Fruit fly (Drosophila melanogaster) whole organism, embryonic: ENCODE measurements around the gene CG32413.

Experiments
- ATbp ChIP-seq: fragments of 200-800 bp; sonication (Bioruptor generic); optimal IDR thresholded peaks from 2 replicates; lab custom pipeline; 2017; ENCODE audit warnings: missing biosample characterization, mild to moderate bottlenecking, missing genetic modification characterization, missing genetic modification reagents
- Asciz ChIP-seq: fragments of 200-800 bp; sonication (Bioruptor generic); optimal IDR thresholded peaks from 2 replicates; lab custom pipeline; 2017; ENCODE audit warnings: missing biosample characterization, mild to moderate bottlenecking, missing genetic modification characterization, missing genetic modification reagents
- Awh ChIP-seq: fragments of 200-800 bp; sonication (Bioruptor generic); IDR thresholded peaks from 2 replicates; pipeline ENCODE4, ENCODE4 v1.3.6; 2022; ENCODE audit warnings: missing biosample characterization, missing genetic modification characterization
- B-H1 ChIP-seq: fragments of 200-800 bp; sonication (Bioruptor generic); IDR thresholded peaks from 3 replicates; pipeline ENCODE4 v1.3.6; 2022; ENCODE audit warnings: missing biosample characterization, missing genetic modification characterization
- CG13296 ChIP-seq: fragments of 200-800 bp; sonication (Bioruptor generic); optimal IDR thresholded peaks from 3 replicates; lab custom pipeline; 2018; ENCODE audit warnings: missing biosample characterization, mild to moderate bottlenecking, missing genetic modification characterization
- CG13624 ChIP-seq: fragments of 200-800 bp; sonication (Bioruptor generic); optimal IDR thresholded peaks from 2 replicates; lab custom pipeline; 2016; ENCODE audit warnings: missing biosample characterization, missing genetic modification characterization
- CG1602 ChIP-seq: fragments of 200-800 bp; sonication (Bioruptor generic); optimal IDR thresholded peaks from 3 replicates; lab custom pipeline; 2016; ENCODE audit warnings: missing biosample characterization, missing genetic modification characterization
- CG17328 ChIP-seq: fragments of 200-800 bp; sonication (Bioruptor generic); IDR thresholded peaks from 2 replicates; pipeline ENCODE4 v1.3.6; 2022; ENCODE audit warnings: missing biosample characterization, missing genetic modification characterization
- CG17359 ChIP-seq: fragments of 200-800 bp; sonication (Bioruptor generic); optimal IDR thresholded peaks from 3 replicates; lab custom pipeline; 2018; ENCODE audit warnings: missing biosample characterization, mild to moderate bottlenecking, missing genetic modification characterization, moderate library complexity
- CG2678 ChIP-seq: fragments of 200-800 bp; sonication (Bioruptor generic); optimal IDR thresholded peaks from 3 replicates; lab custom pipeline; 2019; ENCODE audit warnings: missing biosample characterization, mild to moderate bottlenecking, missing genetic modification characterization, moderate library complexity
- CG30020 ChIP-seq: fragments of 200-800 bp; optimal IDR thresholded peaks from 2 replicates; lab custom pipeline; 2019; ENCODE audit warnings: missing biosample characterization, mild to moderate bottlenecking, missing genetic modification characterization, moderate library complexity
- CG31365 ChIP-seq: fragments of 200-800 bp; sonication (Bioruptor generic); optimal IDR thresholded peaks from 2 replicates; lab custom pipeline; 2018; ENCODE audit warnings: missing biosample characterization, mild to moderate bottlenecking, missing genetic modification characterization
- CG32772 ChIP-seq: fragments of 200-800 bp; sonication (Bioruptor generic); IDR thresholded peaks from 2 replicates; pipeline ENCODE4 v1.3.6; 2022; ENCODE audit warnings: missing biosample characterization, missing genetic modification characterization
- CG34422 ChIP-seq: fragments of 200-800 bp; sonication (Bioruptor generic); IDR thresholded peaks from 3 replicates; pipeline ENCODE4 v1.3.6; 2022; ENCODE audit warnings: missing biosample characterization, missing genetic modification characterization
- CG42726 ChIP-seq: fragments of 200-800 bp; sonication (Bioruptor generic); IDR thresholded peaks from 2 replicates; pipeline ENCODE4 v1.3.6; 2022; ENCODE audit warnings: missing biosample characterization, missing genetic modification characterization; ENCODE audit not compliant: partially characterized antibody
- CG6175 ChIP-seq: fragments of 200-800 bp; sonication (Bioruptor generic); IDR thresholded peaks from 3 replicates; pipeline ENCODE4 v1.3.6; 2022; ENCODE audit warnings: missing biosample characterization, missing genetic modification characterization
- CG6272 ChIP-seq: fragments of 200-800 bp; sonication (Bioruptor generic); IDR thresholded peaks from 2 replicates; pipeline ENCODE4 v1.3.6; 2022; ENCODE audit warnings: missing biosample characterization, missing genetic modification characterization
- CG6854 ChIP-seq: fragments of 200-800 bp; sonication (Bioruptor generic); optimal IDR thresholded peaks from 3 replicates; lab custom pipeline; 2017; ENCODE audit warnings: missing biosample characterization, mild to moderate bottlenecking, missing genetic modification characterization
- CG8478 ChIP-seq: fragments of >200 bp; optimal IDR thresholded peaks from 2 replicates; lab custom pipeline; 2018
- CG8765 ChIP-seq: fragments of 200-800 bp; sonication (Bioruptor generic); IDR thresholded peaks from 2 replicates; pipeline ENCODE4 v1.3.6; 2022; ENCODE audit warnings: missing biosample characterization, missing genetic modification characterization
- Gsc ChIP-seq: fragments of 200-800 bp; sonication (Bioruptor generic); IDR thresholded peaks from 2 replicates; pipeline ENCODE4 v1.3.6; 2022; ENCODE audit warnings: missing biosample characterization, missing genetic modification characterization
- HHEX ChIP-seq: fragments of 200-800 bp; sonication (Bioruptor generic); optimal IDR thresholded peaks from 3 replicates; lab custom pipeline; 2017; ENCODE audit warnings: missing biosample characterization, mild to moderate bottlenecking, missing genetic modification characterization, missing genetic modification reagents
- MBD-R2 ChIP-seq: fragments of 200-800 bp; sonication (Bioruptor generic); IDR thresholded peaks from 2 replicates; pipeline ENCODE4 v1.3.6; 2022; ENCODE audit warnings: missing biosample characterization, missing genetic modification characterization
- MTF-1 ChIP-seq: fragments of 200-800 bp; sonication (Bioruptor generic); optimal IDR thresholded peaks from 2 replicates; lab custom pipeline; 2018; ENCODE audit warnings: missing biosample characterization, mild to moderate bottlenecking, missing genetic modification characterization, borderline replicate concordance
- NFAT ChIP-seq: fragments of 200-800 bp; sonication (Bioruptor generic); IDR thresholded peaks from 2 replicates; pipeline ENCODE4 v1.3.6; 2022; ENCODE audit warnings: missing biosample characterization, missing genetic modification characterization
- Side ChIP-seq: fragments of 200-800 bp; sonication (Bioruptor generic); optimal IDR thresholded peaks from 2 replicates; lab custom pipeline; 2016; ENCODE audit warnings: missing biosample characterization, missing genetic modification characterization
- Spps ChIP-seq: fragments of 200-800 bp; sonication (Bioruptor generic); optimal IDR thresholded peaks from 2 replicates; lab custom pipeline; 2018; ENCODE audit warnings: missing biosample characterization, mild to moderate bottlenecking, missing genetic modification characterization
- Stat92E ChIP-seq, 3 experiments: fragments of >200 bp in 2 of 3; fragments of 200-800 bp in 1 of 3; sonication (Bioruptor generic) in 1 of 3; optimal IDR thresholded peaks; 2 replicates each; lab custom pipeline; 2017 to 2019; ENCODE audit warnings: missing biosample characterization in 3 of 3, missing genetic modification characterization in 3 of 3, mild to moderate bottlenecking in 1 of 3, moderate library complexity in 1 of 3
- Xbp1 ChIP-seq: fragments of 200-800 bp; sonication (Bioruptor generic); optimal IDR thresholded peaks from 3 replicates; lab custom pipeline; 2016; ENCODE audit warnings: missing biosample characterization, mild to moderate bottlenecking, missing genetic modification characterization
- ap ChIP-seq: fragments of 200-800 bp; sonication (Bioruptor generic); IDR thresholded peaks from 2 replicates; pipeline ENCODE4 v1.3.6; 2022; ENCODE audit warnings: missing biosample characterization, missing genetic modification characterization
- ase ChIP-seq: fragments of 200-800 bp; sonication (Bioruptor generic); IDR thresholded peaks from 3 replicates; pipeline ENCODE4 v1.3.6; 2022; ENCODE audit warnings: missing biosample characterization, missing genetic modification characterization
- ash1 ChIP-seq: fragments of 200-800 bp; sonication (Bioruptor generic); optimal IDR thresholded peaks from 2 replicates; lab custom pipeline; 2018; ENCODE audit warnings: missing biosample characterization, mild to moderate bottlenecking, missing genetic modification characterization
- corto ChIP-seq: fragments of 200-800 bp; sonication (Bioruptor generic); optimal IDR thresholded peaks from 2 replicates; lab custom pipeline; 2016; ENCODE audit warnings: missing biosample characterization, mild to moderate bottlenecking, missing genetic modification characterization, moderate library complexity
- crc ChIP-seq: fragments of 200-800 bp; sonication (Bioruptor generic); optimal IDR thresholded peaks from 2 replicates; lab custom pipeline; 2016; ENCODE audit warnings: missing biosample characterization, missing genetic modification characterization
- croc ChIP-seq: fragments of 200-800 bp; sonication (Bioruptor generic); conservative IDR thresholded peaks from 3 replicates; pipeline ENCODE4 v1.3.6; 2022; ENCODE audit warnings: missing biosample characterization, missing genetic modification characterization
- da ChIP-seq: fragments of 200-800 bp; sonication (Bioruptor generic); optimal IDR thresholded peaks from 2 replicates; lab custom pipeline; 2016; ENCODE audit warnings: missing biosample characterization, missing genetic modification characterization
- fd3F ChIP-seq: fragments of 200-800 bp; sonication (Bioruptor generic); optimal IDR thresholded peaks from 2 replicates; lab custom pipeline; 2018; ENCODE audit warnings: missing biosample characterization, mild to moderate bottlenecking, missing genetic modification characterization, moderate library complexity
- fd96Cb ChIP-seq: fragments of 200-800 bp; sonication (Bioruptor generic); optimal IDR thresholded peaks from 2 replicates; lab custom pipeline; 2018; ENCODE audit warnings: missing biosample characterization, mild to moderate bottlenecking, missing genetic modification characterization, moderate library complexity
- mld ChIP-seq: fragments of 200-800 bp; sonication (Bioruptor generic); IDR thresholded peaks from 3 replicates; pipeline ENCODE4 v1.3.6; 2022; ENCODE audit warnings: missing biosample characterization, missing genetic modification characterization; ENCODE audit not compliant: partially characterized antibody
- prd ChIP-seq, 3 experiments: fragments of >200 bp in 2 of 3; fragments of 200-800 bp in 1 of 3; sonication (Bioruptor generic) in 1 of 3; optimal IDR thresholded peaks in 2 of 3; IDR thresholded peaks in 1 of 3; 2 replicates in 2 of 3; 3 replicates in 1 of 3; pipeline versions ENCODE4 v1.3.6 to Lab custom; 2017 to 2022; ENCODE audit warnings: missing biosample characterization in 1 of 3, missing genetic modification characterization in 1 of 3
- ranshi ChIP-seq: fragments of 200-800 bp; sonication (Bioruptor generic); IDR thresholded peaks from 2 replicates; pipeline ENCODE4 v1.3.6; 2022; ENCODE audit warnings: missing biosample characterization, missing genetic modification characterization
- sima ChIP-seq: fragments of 200-800 bp; sonication (Bioruptor generic); optimal IDR thresholded peaks from 2 replicates; lab custom pipeline; 2016; ENCODE audit warnings: missing biosample characterization, missing genetic modification characterization
- sob ChIP-seq: fragments of 200-800 bp; sonication (Bioruptor generic); IDR thresholded peaks from 2 replicates; pipeline ENCODE4 v1.3.6; 2022; ENCODE audit warnings: missing biosample characterization, missing genetic modification characterization
- tio ChIP-seq: fragments of 200-800 bp; sonication (Bioruptor generic); optimal IDR thresholded peaks from 2 replicates; lab custom pipeline; 2017; ENCODE audit warnings: missing biosample characterization, missing genetic modification characterization, inconsistent platforms
- toy ChIP-seq: fragments of 200-800 bp; sonication (Bioruptor generic); IDR thresholded peaks from 2 replicates; pipeline ENCODE4 v1.3.6; 2022; ENCODE audit warnings: missing biosample characterization, missing genetic modification characterization
- vnd ChIP-seq: fragments of 200-800 bp; sonication (Bioruptor generic); IDR thresholded peaks from 3 replicates; pipeline ENCODE4 v1.3.6; 2022; ENCODE audit warnings: missing biosample characterization, missing genetic modification characterization; ENCODE audit not compliant: partially characterized antibody
- wor ChIP-seq: fragments of 200-800 bp; sonication (Bioruptor generic); IDR thresholded peaks from 2 replicates; pipeline ENCODE4 v1.3.6; 2022; ENCODE audit warnings: missing biosample characterization, missing genetic modification characterization
- zfh1 ChIP-seq: fragments of 200-800 bp; sonication (Bioruptor generic); IDR thresholded peaks from 3 replicates; pipeline ENCODE4 v1.3.6; 2022; ENCODE audit warnings: missing biosample characterization, missing genetic modification characterization

CG32413 gene

DNA sequence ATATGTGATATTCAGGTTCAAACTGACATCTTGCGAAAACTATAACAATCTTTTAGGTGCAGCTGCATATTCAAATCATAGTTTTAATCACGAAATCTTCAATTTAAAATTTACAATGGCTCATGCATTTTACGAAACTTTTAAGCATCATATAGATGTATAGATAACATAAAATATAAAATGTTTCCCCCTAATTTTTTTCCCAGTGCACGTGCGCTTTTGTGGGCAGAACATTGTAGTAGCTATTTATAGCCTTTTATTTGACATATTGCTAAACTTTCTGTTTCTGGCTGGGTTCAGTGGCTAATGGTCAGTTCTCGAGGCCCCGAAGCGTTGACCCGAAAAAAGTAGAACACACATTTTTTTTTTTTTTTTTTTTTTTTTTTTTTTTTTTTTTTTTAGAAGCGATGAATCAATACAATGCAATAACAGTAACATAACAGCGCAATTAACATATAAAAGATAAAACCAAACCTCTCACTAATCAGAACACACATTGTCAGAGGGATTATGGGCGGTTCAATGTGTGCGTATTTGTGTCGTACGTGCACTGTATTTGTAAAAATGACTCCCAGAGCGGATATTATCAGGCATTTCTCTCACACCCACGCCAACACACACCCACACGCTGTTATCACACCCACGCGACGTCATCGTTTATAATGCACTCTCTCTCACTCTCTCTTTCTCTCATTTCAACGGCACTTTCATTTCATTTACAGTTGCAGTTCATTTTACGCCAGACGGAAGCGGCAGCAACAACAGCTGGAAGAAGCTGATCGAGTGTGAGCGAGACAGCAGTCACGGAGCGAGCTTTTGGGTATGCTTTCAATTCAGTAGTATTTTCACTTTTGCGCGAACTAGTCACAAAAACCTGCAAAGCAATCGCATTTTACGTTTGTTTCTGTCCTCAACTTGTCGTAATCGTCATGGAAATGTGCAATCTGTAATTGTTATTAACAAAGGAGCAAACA is 22.4 kb upstream of the CG32413 start (continued):
- TF ChIP-seq CG42726 (GFP tag; lab: Robert Waterston, UW) (no peak), CG31365 (tag; lab: Kevin White, UChicago) (no peak), ash1 (GFP tag; lab: Kevin White, UChicago) (no peak), mld (no peak), corto (GFP tag; lab: Kevin White, UChicago) (no peak), HHEX (GFP tag; lab: Kevin White, UChicago) (no peak), B-H1 (GFP tag; lab: Robert Waterston, UW) (peak; percentile 39; the same call in 1 of the 3 replicates), Side (GFP tag; lab: Kevin White, UChicago) (peak; percentile 16), prd (optimal IDR thresholded peaks at IDR 0.05; lab: Kevin White, UChicago) (no peak), prd (GFP tag; IDR thresholded peaks at IDR 0.05; lab: Robert Waterston, UW) (peak; percentile 40; the same call in 2 of the 3 replicates), CG6272 (no peak), Xbp1 (GFP tag; lab: Kevin White, UChicago) (peak; percentile 57), crc (GFP tag; lab: Kevin White, UChicago) (peak; percentile 4), fd96Cb (tag; lab: Kevin White, UChicago) (peak; percentile 15), croc (GFP tag; lab: Robert Waterston, UW) (no peak), CG8478 (lab: Kevin White, UChicago) (peak; percentile 34), ATbp (GFP tag; lab: Kevin White, UChicago) (peak; percentile 50), toy (GFP tag; lab: Robert Waterston, UW) (no peak), da (no peak), Gsc (GFP tag; lab: Robert Waterston, UW) (no peak), fd3F (peak; percentile 27), tio (no peak), ap (GFP tag; lab: Robert Waterston, UW) (no peak), Awh (no peak), CG6854 (GFP tag; lab: Kevin White, UChicago) (no peak), MBD-R2 (GFP tag; lab: Robert Waterston, UW) (peak; percentile 11; the same call in 1 of the 2 replicates), CG1602 (GFP tag; lab: Kevin White, UChicago) (peak; percentile 30), Stat92E (GFP tag; optimal IDR thresholded peaks at IDR 0.05; lab: Kevin White, UChicago) (no peak), wor (GFP tag; lab: Robert Waterston, UW) (peak; percentile 33; the same call in 1 of the 2 replicates), CG34422 (GFP tag; lab: Robert Waterston, UW) (0 out of 3 replicates have a peak, but pooled peaks have one; percentile 13), Asciz (no peak), CG17359 (peak; percentile 77), CG8765 (no peak), CG13624 (peak; percentile 31), NFAT (GFP tag; lab: Robert Waterston, UW) (no peak), vnd (GFP tag; lab: Robert Waterston, UW) (no peak), sob (GFP tag; lab: Robert Waterston, UW) (peak; percentile 27; the same call in 1 of the 2 replicates), ase (GFP tag; lab: Robert Waterston, UW) (0 out of 3 replicates have a peak, but pooled peaks have one; percentile 20), ranshi (GFP tag; lab: Robert Waterston, UW) (0 out of 2 replicates have a peak, but pooled peaks have one; percentile 41), CG13296 (GFP tag; lab: Kevin White, UChicago) (no peak), CG17328 (GFP tag; lab: Robert Waterston, UW) (peak; percentile 61), CG6175 (GFP tag; lab: Robert Waterston, UW) (no peak), CG2678 (peak; percentile 70), sima (GFP tag; lab: Kevin White, UChicago) (no peak), MTF-1 (GFP tag; lab: Kevin White, UChicago) (no peak), CG32772 (GFP tag; lab: Robert Waterston, UW) (no peak), CG30020 (tag; lab: Kevin White, UChicago) (no peak), zfh1 (GFP tag; lab: Robert Waterston, UW) (no peak), Spps (tag; lab: Kevin White, UChicago) (peak; percentile 25)
